Worm (Caenorhabditis elegans): ENCODE measurements around the gene T16G1.9.

The T16G1.9 gene

ce11 chrV:12952287-12952686 is 1.6 kb upstream of the T16G1.9 start, which contains the start of gene pqn-68:
Gene pqn-68, plus strand, starts transcription at chrV:12952636.
- TF ChIP-seq B0336.3 (GFP tag; IDR thresholded peaks at IDR 0.05) (no peak), Y95B8A.8 (GFP tag; IDR thresholded peaks at IDR 0.05) (no peak), let-607 (tag; optimal IDR thresholded peaks at IDR 0.05) (peak; percentile 61 to 62), mcd-1 (GFP tag; IDR thresholded peaks at IDR 0.05) (0 out of 2 replicates have a peak, but pooled peaks have one; percentile 24), attf-3 (GFP tag; conservative IDR thresholded peaks at IDR 0.05) (peak; percentile 91), repo-1 (tag; optimal IDR thresholded peaks at IDR 0.05) (no peak), nfyb-1 (GFP tag; IDR thresholded peaks at IDR 0.05) (0 out of 2 replicates have a peak, but pooled peaks have one; percentile 22)

- TF ChIP-seq dpff-1 (tag; optimal IDR thresholded peaks at IDR 0.05) (no peak), atf-7 (tag; optimal IDR thresholded peaks at IDR 0.05) (no peak), madf-6 (GFP tag; IDR thresholded peaks at IDR 0.05) (no peak), zfh-2 (GFP tag; conservative IDR thresholded peaks at IDR 0.05) (no peak), lin-35 (GFP tag; optimal IDR thresholded peaks at IDR 0.05) (no peak), Y67H2A.10 (GFP tag; conservative IDR thresholded peaks at IDR 0.05) (no peak), nhr-179 (tag; optimal IDR thresholded peaks at IDR 0.05) (no peak), let-607 (tag; optimal IDR thresholded peaks at IDR 0.05) (no peak), tlf-1 (GFP tag; optimal IDR thresholded peaks at IDR 0.05) (no peak), Y95B8A.8 (GFP tag; IDR thresholded peaks at IDR 0.05) (no peak), ztf-6 (GFP tag; IDR thresholded peaks at IDR 0.05) (no peak), K11D2.4 (GFP tag; IDR thresholded peaks at IDR 0.05) (no peak), die-1 (tag; optimal IDR thresholded peaks at IDR 0.05) (no peak), ztf-22 (GFP tag; optimal IDR thresholded peaks at IDR 0.05) (no peak), ceh-91 (GFP tag; IDR thresholded peaks at IDR 0.05) (no peak), ceh-58 (GFP tag; IDR thresholded peaks at IDR 0.05) (no peak), T26A5.8 (tag; optimal IDR thresholded peaks at IDR 0.05) (no peak), F52B5.7 (tag; optimal IDR thresholded peaks at IDR 0.05) (no peak)
Observed at ce11 chrV:12949607-12950006, 1.1 kb downstream of the T16G1.9 start, which contains the start of gene T16G1.13. Gene T16G1.13, plus strand, starts transcription at chrV:12949907.

ce11 chrV:12944775-12945174 is 5.9 kb downstream of the T16G1.9 start, which contains the start of gene grl-2:
Gene grl-2, plus strand, starts transcription at chrV:12945075.
- TF ChIP-seq F22D6.2 (tag; optimal IDR thresholded peaks at IDR 0.05) (no peak), unc-62 (GFP tag; optimal IDR thresholded peaks at IDR 0.05) (no peak), ZK185.1 (tag; optimal IDR thresholded peaks at IDR 0.05; ENCODE audit: poor library complexity, severe bottlenecking) (no peak), ztf-18 (tag; optimal IDR thresholded peaks at IDR 0.05) (no peak), ztf-6 (GFP tag; IDR thresholded peaks at IDR 0.05) (no peak), hlh-26 (GFP tag; conservative IDR thresholded peaks at IDR 0.05) (no peak), dpff-1 (tag; optimal IDR thresholded peaks at IDR 0.05) (no peak), nfyb-1 (GFP tag; IDR thresholded peaks at IDR 0.05) (no peak), rpc-1 (optimal IDR thresholded peaks at IDR 0.05) (no peak), rpc-1 (tag; optimal IDR thresholded peaks at IDR 0.05) (no peak), ceh-40 (GFP tag; IDR thresholded peaks at IDR 0.05) (no peak), Y53F4B.3 (GFP tag; IDR thresholded peaks at IDR 0.05) (no peak), snpc-3.4 (tag; optimal IDR thresholded peaks at IDR 0.05) (no peak), mel-28 (tag; optimal IDR thresholded peaks at IDR 0.05; ENCODE audit: borderline replicate concordance) (no peak), snpc-1.1 (tag; optimal IDR thresholded peaks at IDR 0.05; ENCODE audit: insufficient read depth) (no peak), snpc-1.3 (tag; optimal IDR thresholded peaks at IDR 0.05; ENCODE audit: insufficient read depth) (no peak)

Data from whole organism, young adult.